Fruit fly (Drosophila melanogaster) S2 (cell line): Measurements from ENCODE around the gene sac.

Experiments
- CG8478 ChIP-seq: fragments of >200 bp; optimal IDR thresholded peaks from 2 replicates; lab custom pipeline; 2018
- CTCF ChIP-seq, 2 experiments: fragments of >200 bp; optimal IDR thresholded peaks; 2 replicates each; lab custom pipeline; 2018

DNA sequence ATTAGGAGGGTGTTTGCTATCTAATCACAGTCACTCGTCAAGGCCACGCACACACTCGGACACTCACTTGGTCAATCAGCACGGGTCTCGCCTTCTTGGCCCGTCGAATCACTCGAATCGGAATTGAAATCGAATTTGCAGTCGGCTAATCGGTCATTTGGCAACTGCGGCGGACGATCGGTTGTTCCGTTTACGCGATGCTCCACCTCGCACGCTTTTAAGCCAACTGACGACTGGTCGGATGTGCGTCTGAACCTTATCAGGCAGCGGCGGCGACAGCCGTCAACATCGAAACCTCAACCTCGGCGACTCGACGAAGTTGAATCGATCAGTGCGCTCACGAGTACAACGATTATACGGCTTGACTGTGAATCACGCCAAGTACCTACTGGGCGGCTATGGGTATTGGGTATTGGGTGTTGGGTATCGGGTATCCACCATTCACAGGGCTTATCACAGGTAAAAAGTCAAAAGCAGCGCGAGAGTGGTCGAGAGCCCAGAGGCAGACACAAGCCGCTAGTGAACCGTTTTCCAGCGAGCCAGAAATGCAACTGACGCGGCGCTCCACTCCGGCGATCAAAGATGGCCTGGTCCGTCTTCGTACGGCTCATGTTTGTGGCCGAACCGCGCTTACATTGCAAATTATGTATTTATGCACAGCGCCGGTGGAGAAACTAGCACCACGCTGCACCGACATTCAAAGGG, 9.4 kb upstream of the sac start:
- TF ChIP-seq CG8478 (lab: Kevin White, UChicago), result no peak
- no peak for TF ChIP-seq CTCF (optimal IDR thresholded peaks at IDR 0.05; lab: Kevin White, UChicago)
